Fruit fly (Drosophila melanogaster) whole organism, embryonic: ENCODE results near the gene CG15473.

Experiments used
- ATbp ChIP-seq: fragments of 200-800 bp; sonication (Bioruptor generic); optimal IDR thresholded peaks from 2 replicates; lab custom pipeline; 2017; ENCODE audit warnings: missing biosample characterization, mild to moderate bottlenecking, missing genetic modification characterization, missing genetic modification reagents
- Ada2b ChIP-seq: fragments of 200-800 bp; sonication (Bioruptor generic); IDR thresholded peaks from 2 replicates; pipeline ENCODE4 v1.3.6; 2022; ENCODE audit warnings: missing biosample characterization, missing genetic modification characterization
- Atf6 ChIP-seq: fragments of 200-800 bp; sonication (Bioruptor generic); IDR thresholded peaks from 2 replicates; pipeline ENCODE4 v1.3.6; 2022; ENCODE audit warnings: missing biosample characterization, missing genetic modification characterization
- B-H2 ChIP-seq: fragments of 200-800 bp; sonication (Bioruptor generic); optimal IDR thresholded peaks from 2 replicates; lab custom pipeline; 2018; ENCODE audit warnings: missing biosample characterization, mild to moderate bottlenecking, missing genetic modification characterization
- CG11398 ChIP-seq: fragments of 200-800 bp; sonication (Bioruptor generic); optimal IDR thresholded peaks from 2 replicates; lab custom pipeline; 2016; ENCODE audit warnings: missing biosample characterization, missing genetic modification characterization
- CG14965 ChIP-seq: fragments of 200-800 bp; sonication (Bioruptor generic); optimal IDR thresholded peaks from 2 replicates; lab custom pipeline; 2016; ENCODE audit warnings: missing biosample characterization, missing genetic modification characterization, borderline replicate concordance
- CG1647 ChIP-seq: fragments of 200-800 bp; sonication (Bioruptor generic); optimal IDR thresholded peaks from 3 replicates; lab custom pipeline; 2016; ENCODE audit warnings: missing biosample characterization, missing genetic modification characterization
- CG18011 ChIP-seq: fragments of 200-800 bp; sonication (Bioruptor generic); optimal IDR thresholded peaks from 2 replicates; lab custom pipeline; 2017; ENCODE audit warnings: missing biosample characterization, missing genetic modification characterization, mild to moderate bottlenecking, moderate library complexity, missing genotype
- CG18619 ChIP-seq: fragments of 200-800 bp; sonication (Bioruptor generic); optimal IDR thresholded peaks from 3 replicates; lab custom pipeline; 2017; ENCODE audit warnings: missing biosample characterization, mild to moderate bottlenecking, missing genetic modification characterization
- CG2116 ChIP-seq: fragments of 200-800 bp; sonication (Bioruptor generic); optimal IDR thresholded peaks from 3 replicates; lab custom pipeline; 2018; ENCODE audit warnings: missing biosample characterization, mild to moderate bottlenecking, missing genetic modification characterization
- CG2129 ChIP-seq: fragments of 200-800 bp; sonication (Bioruptor generic); IDR thresholded peaks from 2 replicates; pipeline ENCODE4 v1.3.6; 2022; ENCODE audit warnings: missing biosample characterization, missing genetic modification characterization; ENCODE audit not compliant: partially characterized antibody
- CG2712 ChIP-seq: fragments of 200-800 bp; optimal IDR thresholded peaks from 3 replicates; lab custom pipeline; 2019; ENCODE audit warnings: missing biosample characterization, mild to moderate bottlenecking, missing genetic modification characterization, moderate library complexity
- CG32767 ChIP-seq: fragments of 200-800 bp; sonication (Bioruptor generic); IDR thresholded peaks from 2 replicates; pipeline ENCODE4 v1.3.6; 2022; ENCODE audit warnings: missing biosample characterization, missing genetic modification characterization
- CG3281 ChIP-seq: fragments of 200-800 bp; sonication (Bioruptor generic); optimal IDR thresholded peaks from 3 replicates; lab custom pipeline; 2017; ENCODE audit warnings: missing biosample characterization, mild to moderate bottlenecking, missing genetic modification characterization
- CG33213 ChIP-seq: fragments of 200-800 bp; sonication (Bioruptor generic); optimal IDR thresholded peaks from 3 replicates; lab custom pipeline; 2016; ENCODE audit warnings: missing biosample characterization, missing genetic modification characterization
- CG6654 ChIP-seq: fragments of 200-800 bp; sonication (Bioruptor generic); optimal IDR thresholded peaks from 2 replicates; lab custom pipeline; 2017; ENCODE audit warnings: missing biosample characterization, mild to moderate bottlenecking, missing genetic modification characterization
- CG7357 ChIP-seq: fragments of 200-800 bp; sonication (Bioruptor generic); IDR thresholded peaks from 3 replicates; pipeline ENCODE4 v1.3.6; 2022; ENCODE audit warnings: missing biosample characterization, missing genetic modification characterization
- CG7745 ChIP-seq: fragments of 200-800 bp; sonication (Bioruptor generic); optimal IDR thresholded peaks from 2 replicates; lab custom pipeline; 2018; ENCODE audit warnings: missing biosample characterization, mild to moderate bottlenecking, missing genetic modification characterization, moderate library complexity
- CG8478 ChIP-seq: fragments of >200 bp; optimal IDR thresholded peaks from 2 replicates; lab custom pipeline; 2018
- CG9797 ChIP-seq: fragments of 200-800 bp; sonication (Bioruptor generic); optimal IDR thresholded peaks from 3 replicates; lab custom pipeline; 2018; ENCODE audit warnings: missing biosample characterization, mild to moderate bottlenecking, missing genetic modification characterization
- CHES-1-like ChIP-seq: fragments of 200-800 bp; sonication (Bioruptor generic); optimal IDR thresholded peaks from 2 replicates; lab custom pipeline; 2016; ENCODE audit warnings: missing biosample characterization, missing genetic modification characterization
- CkIIα-i1 ChIP-seq: fragments of 200-800 bp; sonication (Bioruptor generic); IDR thresholded peaks from 2 replicates; pipeline ENCODE4 v1.3.6; 2022; ENCODE audit warnings: missing biosample characterization, missing genetic modification characterization
- Dfd ChIP-seq, 2 experiments: fragments of >200 bp; optimal IDR thresholded peaks; 2 replicates each; lab custom pipeline; 2017; ENCODE audit warnings: missing biosample characterization in 2 of 2, missing genetic modification characterization in 2 of 2
- E2f1 ChIP-seq: fragments of 200-800 bp; sonication (Bioruptor generic); IDR thresholded peaks from 2 replicates; pipeline ENCODE4 v1.3.6; 2022; ENCODE audit warnings: missing biosample characterization, missing genetic modification characterization
- HLH4C ChIP-seq: fragments of 200-800 bp; sonication (Bioruptor generic); IDR thresholded peaks from 3 replicates; pipeline ENCODE4 v1.3.6; 2022; ENCODE audit warnings: missing biosample characterization, missing genetic modification characterization; ENCODE audit not compliant: partially characterized antibody
- HmgZ ChIP-seq: fragments of 200-800 bp; sonication (Bioruptor generic); optimal IDR thresholded peaks from 2 replicates; lab custom pipeline; 2018; ENCODE audit warnings: missing biosample characterization, mild to moderate bottlenecking, missing genetic modification characterization
- Hr51 ChIP-seq, 2 experiments: fragments of 200-800 bp; sonication (Bioruptor generic); optimal IDR thresholded peaks; 2 replicates in 1 of 2; 3 replicates in 1 of 2; lab custom pipeline; 2016 to 2018; ENCODE audit warnings: missing biosample characterization in 2 of 2, missing genetic modification characterization in 2 of 2, mild to moderate bottlenecking in 1 of 2, moderate library complexity in 1 of 2
- Hr78 ChIP-seq, 2 experiments: fragments of 200-800 bp in 1 of 2; fragments of >200 bp in 1 of 2; sonication (Bioruptor generic) in 1 of 2; optimal IDR thresholded peaks; 2 replicates each; lab custom pipeline; 2017 to 2019; ENCODE audit warnings: missing biosample characterization in 2 of 2, missing genetic modification characterization in 2 of 2, mild to moderate bottlenecking in 1 of 2, moderate library complexity in 1 of 2
- Lhr ChIP-seq: fragments of 200-800 bp; sonication (Bioruptor generic); optimal IDR thresholded peaks from 3 replicates; lab custom pipeline; 2017; ENCODE audit warnings: mild to moderate bottlenecking, missing biosample characterization, missing genetic modification reagents, missing genetic modification characterization
- MESR4 ChIP-seq: fragments of 200-800 bp; sonication (Bioruptor generic); optimal IDR thresholded peaks from 2 replicates; lab custom pipeline; 2018; ENCODE audit warnings: missing biosample characterization, mild to moderate bottlenecking, missing genetic modification characterization, moderate library complexity
- NC2α ChIP-seq: fragments of 200-800 bp; sonication (Bioruptor generic); optimal IDR thresholded peaks from 2 replicates; lab custom pipeline; 2016; ENCODE audit warnings: missing biosample characterization, missing genetic modification characterization
- Rfx ChIP-seq: fragments of 200-800 bp; sonication (Bioruptor generic); IDR thresholded peaks from 2 replicates; pipeline ENCODE4 v1.3.6; 2022; ENCODE audit warnings: missing biosample characterization, missing genetic modification characterization
- Ssrp ChIP-seq: fragments of 200-800 bp; sonication (Bioruptor generic); optimal IDR thresholded peaks from 2 replicates; lab custom pipeline; 2018; ENCODE audit warnings: missing biosample characterization, mild to moderate bottlenecking, missing genetic modification characterization, moderate library complexity
- al ChIP-seq: fragments of 200-800 bp; sonication (Bioruptor generic); IDR thresholded peaks from 2 replicates; pipeline ENCODE4 v1.3.6; 2022; ENCODE audit warnings: missing biosample characterization, missing genetic modification characterization
- aop ChIP-seq: fragments of 200-800 bp; sonication (Bioruptor generic); IDR thresholded peaks from 2 replicates; pipeline ENCODE4 v1.3.6; 2022; ENCODE audit warnings: missing biosample characterization, missing genetic modification characterization
- ci ChIP-seq: fragments of 200-800 bp; sonication (Bioruptor generic); IDR thresholded peaks from 3 replicates; pipeline ENCODE4 v1.3.6; 2022; ENCODE audit warnings: missing biosample characterization, missing genetic modification characterization
- dmrt11E ChIP-seq: fragments of 200-800 bp; sonication (Bioruptor generic); optimal IDR thresholded peaks from 3 replicates; lab custom pipeline; 2018; ENCODE audit warnings: missing biosample characterization, mild to moderate bottlenecking, missing genetic modification characterization, moderate library complexity
- ems ChIP-seq: fragments of 200-800 bp; sonication (Bioruptor generic); optimal IDR thresholded peaks from 3 replicates; lab custom pipeline; 2016; ENCODE audit warnings: missing biosample characterization, missing genetic modification characterization
- gsb ChIP-seq: fragments of 200-800 bp; sonication (Bioruptor generic); IDR thresholded peaks from 2 replicates; pipeline ENCODE4 v1.3.6; 2022; ENCODE audit warnings: missing biosample characterization, missing genetic modification characterization
- hb ChIP-seq: fragments of 200-800 bp; sonication (Bioruptor generic); IDR thresholded peaks from 3 replicates; pipeline ENCODE4 v1.3.6; 2022; ENCODE audit warnings: missing biosample characterization, missing genetic modification characterization; ENCODE audit not compliant: partially characterized antibody
- kni ChIP-seq: fragments of 200-800 bp; sonication (Bioruptor generic); optimal IDR thresholded peaks from 3 replicates; lab custom pipeline; 2017; ENCODE audit warnings: mild to moderate bottlenecking, missing biosample characterization, missing genetic modification reagents, missing genetic modification characterization
- lmd ChIP-seq: fragments of 200-800 bp; sonication (Bioruptor generic); IDR thresholded peaks from 2 replicates; pipeline ENCODE4 v1.3.6; 2022; ENCODE audit warnings: missing biosample characterization, missing genetic modification characterization
- nmo ChIP-seq: fragments of 200-800 bp; sonication (Bioruptor generic); optimal IDR thresholded peaks from 2 replicates; lab custom pipeline; 2018; ENCODE audit warnings: missing biosample characterization, mild to moderate bottlenecking, missing genetic modification characterization, moderate library complexity
- pan ChIP-seq, 4 experiments: fragments of >200 bp in 3 of 4; fragments of 200-800 bp in 1 of 4; sonication (Bioruptor generic) in 1 of 4; optimal IDR thresholded peaks in 3 of 4; IDR thresholded peaks in 1 of 4; 2 replicates each; pipeline versions ENCODE4 v1.3.6 to Lab custom; 2017 to 2022; ENCODE audit warnings: missing biosample characterization in 2 of 4, missing genetic modification characterization in 2 of 4, mixed read lengths in 1 of 4
- row ChIP-seq: fragments of 200-800 bp; sonication (Bioruptor generic); IDR thresholded peaks from 3 replicates; pipeline ENCODE4 v1.3.6; 2022; ENCODE audit warnings: missing biosample characterization, missing genetic modification characterization
- tna ChIP-seq: fragments of 200-800 bp; sonication (Bioruptor generic); IDR thresholded peaks from 2 replicates; pipeline ENCODE4 v1.3.6; 2022; ENCODE audit warnings: missing biosample characterization, missing genetic modification characterization; ENCODE audit not compliant: partially characterized antibody
- tup ChIP-seq: fragments of 200-800 bp; sonication (Bioruptor generic); optimal IDR thresholded peaks from 2 replicates; lab custom pipeline; 2016; ENCODE audit warnings: missing biosample characterization, mild to moderate bottlenecking, missing genetic modification characterization, moderate library complexity
- yki ChIP-seq: fragments of >200 bp; optimal IDR thresholded peaks from 3 replicates; lab custom pipeline; 2018

Gene CG15473

DNA sequence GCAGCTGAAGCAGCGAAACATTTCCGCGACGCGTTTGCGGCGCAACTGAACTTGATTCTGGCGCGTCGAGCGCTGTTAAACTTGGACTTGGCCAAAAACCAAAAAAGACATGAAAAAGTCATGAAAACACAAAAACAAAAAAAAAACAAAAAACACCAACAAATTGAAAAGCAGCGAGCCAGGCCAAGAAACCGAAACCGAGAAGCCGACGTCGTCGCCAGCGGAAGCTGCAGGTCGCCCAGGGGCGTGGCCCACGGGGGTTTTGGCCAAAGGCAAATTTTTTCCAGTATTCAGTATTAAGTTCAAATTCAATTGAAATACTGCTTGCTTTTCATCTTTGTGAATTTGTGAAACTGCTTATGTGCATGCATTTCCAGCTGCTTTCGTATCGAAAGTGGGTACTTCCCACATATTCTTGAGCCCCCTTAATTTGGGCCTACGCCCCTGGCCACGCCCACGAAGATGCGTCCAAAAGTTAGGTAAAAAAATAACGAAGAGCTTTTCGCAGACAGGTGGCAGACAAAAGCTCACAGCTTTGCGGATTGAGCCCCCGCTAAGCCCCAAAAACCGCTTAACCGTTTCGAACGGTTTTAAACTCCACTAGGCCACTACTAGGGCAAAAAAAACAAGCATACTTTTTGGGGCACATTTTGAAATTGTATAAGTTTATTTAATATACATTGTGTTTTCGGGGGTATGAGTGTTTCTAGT is 12.5 kb upstream of the CG15473 start, which contains the start of gene CG3009 (continued):
- TF ChIP-seq Atf6 (GFP tag; lab: Robert Waterston, UW): peak; percentile 98
- TF ChIP-seq MESR4: peak; percentile 69
- peak; percentile 86 for TF ChIP-seq CG14965
- no peak for TF ChIP-seq CG8478 (lab: Kevin White, UChicago)
- peak; percentile 97 for TF ChIP-seq E2f1 (GFP tag; lab: Robert Waterston, UW)
- TF ChIP-seq pan (optimal IDR thresholded peaks at IDR 0.05; lab: Kevin White, UChicago): no peak
- peak in 1 of 2 experiments; percentile 98 for TF ChIP-seq pan (GFP tag; optimal IDR thresholded peaks at IDR 0.05 in 1 of 2, IDR thresholded peaks at IDR 0.05 in 1 of 2)
- peak; percentile 96 for TF ChIP-seq CG32767
- TF ChIP-seq CG3281: peak; percentile 98
- TF ChIP-seq Ada2b: peak; percentile 98
- peak; percentile 27 for TF ChIP-seq CG7745 (tag; lab: Kevin White, UChicago)
- peak; percentile 99 for TF ChIP-seq lmd
- TF ChIP-seq nmo: peak; percentile 95
- TF ChIP-seq yki (lab: Kevin White, UChicago): no peak
- peak; percentile 50 for TF ChIP-seq CG9797 (GFP tag; lab: Kevin White, UChicago)
- TF ChIP-seq hb: no peak
- peak; percentile 88 for TF ChIP-seq Lhr (GFP tag; lab: Kevin White, UChicago)
- TF ChIP-seq Ssrp: peak; percentile 93
- peak; percentile 98 for TF ChIP-seq ci (GFP tag; lab: Robert Waterston, UW)
- TF ChIP-seq Dfd (GFP tag; optimal IDR thresholded peaks at IDR 0.05; lab: Kevin White, UChicago): no peak
- peak; percentile 36; the same call in 1 of the 3 replicates for TF ChIP-seq HLH4C
- peak; percentile 96 for TF ChIP-seq gsb (GFP tag; lab: Robert Waterston, UW)
- TF ChIP-seq CG6654 (GFP tag; lab: Kevin White, UChicago): peak; percentile 89
- peak; percentile 98 for TF ChIP-seq ATbp (GFP tag; lab: Kevin White, UChicago)
- TF ChIP-seq CG2116 (GFP tag; lab: Kevin White, UChicago): peak; percentile 84
- peak; percentile 64 for TF ChIP-seq dmrt11E (tag; lab: Kevin White, UChicago)
- TF ChIP-seq HmgZ (tag; lab: Kevin White, UChicago): peak; percentile 99
- TF ChIP-seq CkIIα-i1 (GFP tag; lab: Robert Waterston, UW): peak; percentile 90
- TF ChIP-seq tup (GFP tag; lab: Kevin White, UChicago): peak; percentile 95
- TF ChIP-seq CG1647: peak; percentile 97
- peak; percentile 98 for TF ChIP-seq CG18619 (GFP tag; lab: Kevin White, UChicago)
- peak; percentile 97 for TF ChIP-seq B-H2 (GFP tag; lab: Kevin White, UChicago)
- peak; percentile 98 for TF ChIP-seq ems (GFP tag; lab: Kevin White, UChicago)
- TF ChIP-seq CG2712 (tag; lab: Kevin White, UChicago): peak; percentile 95
- TF ChIP-seq CG2129 (GFP tag; lab: Robert Waterston, UW): no peak
- peak in 1 of 2 experiments; percentile 94 for TF ChIP-seq Hr78 (GFP tag; optimal IDR thresholded peaks at IDR 0.05; lab: Kevin White, UChicago)
- peak; percentile 99 for TF ChIP-seq CHES-1-like
- TF ChIP-seq CG11398 (GFP tag; lab: Kevin White, UChicago): peak; percentile 97
- peak; percentile 87 for TF ChIP-seq kni
- peak; percentile 98 for TF ChIP-seq CG18011 (GFP tag; lab: Kevin White, UChicago)
- TF ChIP-seq Rfx (GFP tag; lab: Robert Waterston, UW): peak; percentile 99
- TF ChIP-seq al (GFP tag; lab: Robert Waterston, UW): peak; percentile 97
- peak; percentile 96 for TF ChIP-seq CG33213
- peak; percentile 98 for TF ChIP-seq Hr51 (GFP tag; optimal IDR thresholded peaks at IDR 0.05; lab: Kevin White, UChicago)
- TF ChIP-seq aop (GFP tag; lab: Robert Waterston, UW): peak; percentile 81
- peak; percentile 92 for TF ChIP-seq NC2α
- TF ChIP-seq row (GFP tag; lab: Robert Waterston, UW): peak; percentile 99
- no peak for TF ChIP-seq tna (GFP tag; lab: Robert Waterston, UW)
- peak; percentile 94 for TF ChIP-seq CG7357
